Worm (Caenorhabditis elegans): ENCODE data around the gene grl-2.

The grl-2 gene

ce11 chrV:12909544-12910157, 35.2 kb upstream of the grl-2 start, which contains the start of gene nid-1:
Gene nid-1, plus strand, starts transcription at chrV:12910107.
- TF ChIP-seq efl-1 (optimal IDR thresholded peaks at IDR 0.05): no peak
- TF ChIP-seq efl-1 (GFP tag; optimal IDR thresholded peaks at IDR 0.05 in 1 of 2): peak in 1 of 2 experiments; percentile 77
- peak; percentile 66 for TF ChIP-seq elt-2 (tag; optimal IDR thresholded peaks at IDR 0.05)
- no peak for TF ChIP-seq hpl-2 (GFP tag; optimal IDR thresholded peaks at IDR 0.05)
- TF ChIP-seq snu-23 (GFP tag; optimal IDR thresholded peaks at IDR 0.05): no peak
- TF ChIP-seq pax-3 (tag; optimal IDR thresholded peaks at IDR 0.05): no peak

ce11 chrV:12919705-12920104, 25.2 kb upstream of the grl-2 start, which contains the start of gene lipl-1:
Gene lipl-1, plus strand, starts transcription at chrV:12919986.
- TF ChIP-seq aly-2 (tag; optimal IDR thresholded peaks at IDR 0.05) (no peak), zip-4 (GFP tag; optimal IDR thresholded peaks at IDR 0.05) (no peak), sup-37 (GFP tag; optimal IDR thresholded peaks at IDR 0.05) (no peak), nhr-28 (tag; optimal IDR thresholded peaks at IDR 0.05) (no peak), pqm-1 (tag; optimal IDR thresholded peaks at IDR 0.05) (no peak), lin-35 (GFP tag; optimal IDR thresholded peaks at IDR 0.05) (no peak), elt-2 (tag; optimal IDR thresholded peaks at IDR 0.05) (no peak)

- TF ChIP-seq vab-15 (tag; optimal IDR thresholded peaks at IDR 0.05) (no peak), nhr-20 (tag; optimal IDR thresholded peaks at IDR 0.05) (peak; percentile 15), elt-2 (tag; optimal IDR thresholded peaks at IDR 0.05) (peak; percentile 74), lin-35 (GFP tag; optimal IDR thresholded peaks at IDR 0.05) (peak in 1 of 2 experiments; percentile 26), zip-4 (GFP tag; optimal IDR thresholded peaks at IDR 0.05) (no peak), pax-3 (tag; optimal IDR thresholded peaks at IDR 0.05) (peak; percentile 15)
Observed at ce11 chrV:12921680-12922079, 23.2 kb upstream of the grl-2 start.

- TF ChIP-seq ceh-90 (tag; optimal IDR thresholded peaks at IDR 0.05) (no peak), nhr-20 (tag; optimal IDR thresholded peaks at IDR 0.05) (peak; percentile 14)
Observed at ce11 chrV:12922308-12922707, 22.6 kb upstream of the grl-2 start, which contains the start of gene dhrs-4. Gene dhrs-4, plus strand, starts transcription at chrV:12922608.

ce11 chrV:12924128-12924527, 20.7 kb upstream of the grl-2 start, which contains the start of gene pqn-67:
Gene pqn-67, plus strand, starts transcription at chrV:12924428.
- TF ChIP-seq efl-1 (optimal IDR thresholded peaks at IDR 0.05): no peak
- TF ChIP-seq efl-1 (GFP tag; optimal IDR thresholded peaks at IDR 0.05 in 1 of 2): peak in 1 of 2 experiments; percentile 12
- TF ChIP-seq mep-1 (tag; optimal IDR thresholded peaks at IDR 0.05): no peak

ce11 chrV:12928929-12929532, 15.8 kb upstream of the grl-2 start, which contains the start of gene T16G1.2:
Gene T16G1.2, plus strand, starts transcription at chrV:12929482.
- TF ChIP-seq unc-130 (tag; optimal IDR thresholded peaks at IDR 0.05) (no peak), blmp-1 (tag; optimal IDR thresholded peaks at IDR 0.05) (peak; percentile 97), swsn-7 (tag; optimal IDR thresholded peaks at IDR 0.05) (no peak), jun-1 (tag; optimal IDR thresholded peaks at IDR 0.05) (no peak), isw-1 (GFP tag; IDR thresholded peaks at IDR 0.05) (no peak)

ce11 chrV:12933654-12934053, 11.2 kb upstream of the grl-2 start:
- no peak for TF ChIP-seq sptf-1 (tag; optimal IDR thresholded peaks at IDR 0.05)
- no peak for TF ChIP-seq efl-1 (optimal IDR thresholded peaks at IDR 0.05)
- TF ChIP-seq efl-1 (GFP tag; optimal IDR thresholded peaks at IDR 0.05 in 1 of 2): peak in 1 of 2 experiments; percentile 2
- peak; percentile 28 for TF ChIP-seq nhr-85 (tag)
- TF ChIP-seq nhr-84 (tag; optimal IDR thresholded peaks at IDR 0.05): no peak
- no peak for TF ChIP-seq nhr-76 (tag; optimal IDR thresholded peaks at IDR 0.05)
- peak; percentile 37 for TF ChIP-seq elt-2 (tag; optimal IDR thresholded peaks at IDR 0.05)
- no peak for TF ChIP-seq pag-3 (tag; optimal IDR thresholded peaks at IDR 0.05; ENCODE audit: borderline replicate concordance, insufficient read depth)
- TF ChIP-seq fos-1 (tag; optimal IDR thresholded peaks at IDR 0.05): no peak
- no peak for TF ChIP-seq Y116A8C.19 (tag; optimal IDR thresholded peaks at IDR 0.05; ENCODE audit: borderline replicate concordance)
